Worm (Caenorhabditis elegans) whole organism, midembryonic: ENCODE data around the gene vab-9.

ENCODE experiments used
- T22C8.4 ChIP-seq: fragments of 200-800 bp; sonication (Bioruptor generic); IDR thresholded peaks from 2 replicates; pipeline ENCODE4 v1.3.6; 2022; ENCODE audit warnings: missing genetic modification characterization, missing compliant biosample characterization
- cog-1 ChIP-seq: sonication (generic microtip); optimal IDR thresholded peaks from 2 replicates; lab custom pipeline; 2016; ENCODE audit warnings: missing genetic modification characterization, missing compliant biosample characterization
- flt-1 ChIP-seq: fragments of 200-800 bp; sonication (Bioruptor generic); IDR thresholded peaks from 2 replicates; pipeline ENCODE4 v1.3.6; 2022; ENCODE audit warnings: missing genetic modification characterization, missing compliant biosample characterization
- klf-2 ChIP-seq: fragments of 200-800 bp; sonication (Bioruptor generic); conservative IDR thresholded peaks from 2 replicates; pipeline ENCODE4 v1.3.6; 2022; ENCODE audit warnings: missing genetic modification reagents, missing genetic modification characterization, missing compliant biosample characterization
- med-1 ChIP-seq: sonication (generic microtip); optimal IDR thresholded peaks from 2 replicates; lab custom pipeline; 2017; ENCODE audit warnings: missing genetic modification characterization, mild to moderate bottlenecking, missing compliant biosample characterization, antibody characterized with exemption, missing genetic modification reagents; ENCODE audit not compliant: insufficient read depth
- tab-1 ChIP-seq: fragments of 200-800 bp; sonication (Bioruptor generic); IDR thresholded peaks from 2 replicates; pipeline ENCODE4 v1.3.6; 2022; ENCODE audit warnings: missing genetic modification characterization, missing compliant biosample characterization
- ztf-23 ChIP-seq: fragments of 200-800 bp; sonication (Bioruptor generic); IDR thresholded peaks from 2 replicates; pipeline ENCODE4 v1.3.6; 2022; ENCODE audit warnings: missing genetic modification reagents, missing genetic modification characterization, missing compliant biosample characterization
- ztf-29 ChIP-seq: fragments of 200-800 bp; sonication (Bioruptor generic); IDR thresholded peaks from 2 replicates; pipeline ENCODE4 v1.3.6; 2022; ENCODE audit warnings: missing genetic modification reagents, missing genetic modification characterization, missing compliant biosample characterization

DNA sequence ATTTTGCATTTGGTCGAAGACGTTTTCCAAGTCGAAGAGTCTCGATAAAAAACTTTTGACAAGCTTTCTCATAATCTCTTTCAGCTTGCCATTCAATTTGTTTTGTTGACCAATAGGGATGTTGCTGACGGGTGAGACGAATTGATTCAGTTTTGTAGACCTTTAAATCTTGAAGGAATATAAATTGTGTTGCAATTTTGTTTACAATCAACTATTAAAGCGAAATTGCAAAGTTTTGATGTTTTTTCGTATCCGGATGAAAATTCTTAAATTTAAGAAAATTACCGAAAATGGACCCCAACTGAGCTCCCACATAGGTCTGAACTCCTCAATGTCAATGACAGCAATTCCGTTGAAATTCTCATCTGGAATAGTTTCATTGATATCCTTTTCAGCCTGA lies 21.4 kb downstream of the vab-9 start:
- no peak for TF ChIP-seq flt-1
- TF ChIP-seq tab-1 (GFP tag; lab: Robert Waterston, UW) = no peak
- no peak for TF ChIP-seq T22C8.4 (GFP tag; lab: Robert Waterston, UW)
- TF ChIP-seq klf-2 = no peak
- no peak for TF ChIP-seq med-1 (GFP tag; lab: Kevin White, UChicago)
- TF ChIP-seq ztf-23 (GFP tag; lab: Robert Waterston, UW) = no peak
- no peak for TF ChIP-seq cog-1 (tag; lab: Kevin White, UChicago)
- TF ChIP-seq ztf-29 (GFP tag; lab: Robert Waterston, UW) = no peak
